Worm (Caenorhabditis elegans) whole organism, L4 larva: ENCODE results near the gene gnrr-2.

Source experiments
- F37D6.2 ChIP-seq: sonication (generic microtip); optimal IDR thresholded peaks from 2 replicates; lab custom pipeline; 2016; ENCODE audit warnings: mild to moderate bottlenecking, missing genetic modification characterization, missing compliant biosample characterization
- T26A8.4 ChIP-seq: fragments of 200-800 bp; sonication (Bioruptor generic); IDR thresholded peaks from 2 replicates; pipeline ENCODE4 v1.3.6; 2022; ENCODE audit warnings: missing genetic modification characterization, missing compliant biosample characterization
- ZK337.2 ChIP-seq: fragments of 200-800 bp; sonication (Bioruptor generic); IDR thresholded peaks from 2 replicates; pipeline ENCODE4 v1.3.6; 2022; ENCODE audit warnings: missing genetic modification reagents, missing genetic modification characterization, missing compliant biosample characterization
- ZK546.5 ChIP-seq, 2 experiments: sonication (generic microtip); optimal IDR thresholded peaks; 2 replicates each; lab custom pipeline; 2017; ENCODE audit warnings: missing biosample characterization in 2 of 2, missing genetic modification characterization in 2 of 2
- aha-1 ChIP-seq: fragments of 150-350 bp; peaks from one replicate; lab custom pipeline; 2014; ENCODE audit warnings: missing biosample characterization, missing genetic modification characterization
- ceh-20 ChIP-seq: fragments of 200-800 bp; sonication (Bioruptor generic); IDR thresholded peaks from 2 replicates; pipeline ENCODE4 v1.3.6; 2022; ENCODE audit warnings: missing genetic modification reagents, missing genetic modification characterization, missing compliant biosample characterization
- ceh-32 ChIP-seq: sonication (generic microtip); optimal IDR thresholded peaks from 2 replicates; lab custom pipeline; 2016; ENCODE audit warnings: mild to moderate bottlenecking, missing genetic modification characterization, missing compliant biosample characterization; ENCODE audit not compliant: poor library complexity
- ceh-62 ChIP-seq: sonication (generic microtip); optimal IDR thresholded peaks from 2 replicates; lab custom pipeline; 2017; ENCODE audit warnings: missing biosample characterization, missing genetic modification characterization
- daf-19 ChIP-seq: fragments of 200-800 bp; sonication (Bioruptor generic); conservative IDR thresholded peaks from 2 replicates; pipeline ENCODE4 v1.3.6; 2022; ENCODE audit warnings: missing genetic modification characterization, missing compliant biosample characterization
- dpl-1 ChIP-seq: fragments of 150-350 bp; optimal IDR thresholded peaks from 2 replicates; lab custom pipeline; 2014; ENCODE audit warnings: missing biosample characterization, missing genetic modification reagents, missing genetic modification characterization
- egl-43 ChIP-seq: fragments of 200-800 bp; sonication (Bioruptor generic); IDR thresholded peaks from 2 replicates; pipeline ENCODE4 v1.3.6; 2022; ENCODE audit warnings: missing genetic modification reagents, missing genetic modification characterization, missing compliant biosample characterization
- hmg-1.1 ChIP-seq: fragments of 200-800 bp; sonication (Bioruptor generic); IDR thresholded peaks from 2 replicates; pipeline ENCODE4 v1.3.6; 2022; ENCODE audit warnings: missing genetic modification reagents, missing genetic modification characterization, missing compliant biosample characterization
- lin-1 ChIP-seq: fragments of 200-800 bp; sonication (Bioruptor generic); IDR thresholded peaks from 2 replicates; pipeline ENCODE4 v1.3.6; 2022; ENCODE audit warnings: missing genetic modification reagents, missing genetic modification characterization, missing compliant biosample characterization
- lin-39 ChIP-seq: fragments of 150-350 bp; optimal IDR thresholded peaks from 2 replicates; lab custom pipeline; 2014; ENCODE audit warnings: missing biosample characterization, missing genetic modification reagents, missing genetic modification characterization
- lir-3 ChIP-seq: sonication (generic microtip); optimal IDR thresholded peaks from 2 replicates; lab custom pipeline; 2016; ENCODE audit warnings: mild to moderate bottlenecking, missing genetic modification characterization, missing compliant biosample characterization
- madf-9 ChIP-seq: fragments of 200-800 bp; sonication (Bioruptor generic); conservative IDR thresholded peaks from 2 replicates; pipeline ENCODE4 v1.3.6; 2022; ENCODE audit warnings: missing genetic modification reagents, missing genetic modification characterization, missing compliant biosample characterization
- mdt-29 ChIP-seq: fragments of 200-800 bp; sonication (Bioruptor generic); IDR thresholded peaks from 2 replicates; pipeline ENCODE4 v1.3.6; 2022; ENCODE audit warnings: missing genetic modification reagents, missing genetic modification characterization, missing compliant biosample characterization
- mes-2 ChIP-seq: sonication (generic microtip); optimal IDR thresholded peaks from 2 replicates; lab custom pipeline; 2016; ENCODE audit warnings: missing genotype, mild to moderate bottlenecking, missing genetic modification characterization, missing compliant biosample characterization; ENCODE audit not compliant: poor library complexity, severe bottlenecking
- mxl-3 ChIP-seq: fragments of 200-800 bp; sonication (Bioruptor generic); optimal IDR thresholded peaks from 2 replicates; lab custom pipeline; 2018; ENCODE audit warnings: mild to moderate bottlenecking, missing genetic modification characterization, missing compliant biosample characterization
- nhr-25 ChIP-seq: sonication (generic microtip); optimal IDR thresholded peaks from 2 replicates; lab custom pipeline; 2017; ENCODE audit warnings: missing genetic modification characterization, mild to moderate bottlenecking, missing compliant biosample characterization, antibody characterized with exemption, moderate library complexity, borderline replicate concordance; ENCODE audit not compliant: insufficient read depth
- nhr-28 ChIP-seq: fragments of 150-350 bp; optimal IDR thresholded peaks from 2 replicates; lab custom pipeline; 2014; ENCODE audit warnings: missing biosample characterization, missing genetic modification characterization
- nhr-41 ChIP-seq: fragments of 200-800 bp; sonication (Bioruptor generic); IDR thresholded peaks from 2 replicates; pipeline ENCODE4 v1.3.6; 2022; ENCODE audit warnings: missing genetic modification reagents, missing genetic modification characterization, missing compliant biosample characterization
- nhr-48 ChIP-seq: sonication (generic microtip); optimal IDR thresholded peaks from 2 replicates; lab custom pipeline; 2016; ENCODE audit warnings: mild to moderate bottlenecking, missing genetic modification characterization, missing compliant biosample characterization
- nhr-6 ChIP-seq: fragments of 150-350 bp; optimal IDR thresholded peaks from 2 replicates; lab custom pipeline; 2014; ENCODE audit warnings: missing biosample characterization, missing genetic modification characterization
- nhr-77 ChIP-seq: fragments of 150-350 bp; optimal IDR thresholded peaks from 2 replicates; lab custom pipeline; 2014; ENCODE audit warnings: missing biosample characterization, missing genetic modification characterization
- rbr-2 ChIP-seq: sonication (generic microtip); optimal IDR thresholded peaks from 2 replicates; lab custom pipeline; 2016; ENCODE audit warnings: missing genotype, missing genetic modification characterization, missing compliant biosample characterization
- saeg-2 ChIP-seq: fragments of 200-800 bp; sonication (Bioruptor generic); IDR thresholded peaks from 2 replicates; pipeline ENCODE4 v1.3.6; 2022; ENCODE audit warnings: missing genetic modification reagents, missing genetic modification characterization, missing compliant biosample characterization
- snpc-4 ChIP-seq: fragments of 150-350 bp; optimal IDR thresholded peaks from 2 replicates; lab custom pipeline; 2014; ENCODE audit warnings: missing biosample characterization, missing genetic modification characterization
- spr-3 ChIP-seq: fragments of 200-800 bp; sonication (Bioruptor generic); optimal IDR thresholded peaks from 2 replicates; lab custom pipeline; 2018; ENCODE audit warnings: mild to moderate bottlenecking, missing genetic modification characterization, missing compliant biosample characterization
- tag-97 ChIP-seq: fragments of 200-800 bp; sonication (Bioruptor generic); IDR thresholded peaks from 2 replicates; pipeline ENCODE4 v1.3.6; 2022; ENCODE audit warnings: missing genetic modification characterization, missing compliant biosample characterization
- unc-130 ChIP-seq: sonication (generic microtip); optimal IDR thresholded peaks from 2 replicates; lab custom pipeline; 2016; ENCODE audit warnings: missing genetic modification reagents, missing genetic modification characterization, missing compliant biosample characterization
- unc-62 ChIP-seq, 3 experiments: fragments of 150-350 bp in 1 of 3; sonication (generic microtip); optimal IDR thresholded peaks in 2 of 3; peaks in 1 of 3; 1 replicate in 1 of 3; 2 replicates in 2 of 3; lab custom pipeline; 2014 to 2017; ENCODE audit warnings: missing biosample characterization in 3 of 3, missing genetic modification characterization in 3 of 3, missing genetic modification reagents in 3 of 3, missing genotype in 1 of 3
- zip-11 ChIP-seq: fragments of 200-800 bp; sonication (Bioruptor generic); IDR thresholded peaks from 2 replicates; pipeline ENCODE4 v1.3.6; 2022; ENCODE audit warnings: missing genetic modification characterization, missing compliant biosample characterization

The gnrr-2 gene

ce11 chrV:14426013-14426412, 17.1 kb downstream of the gnrr-2 start:
- TF ChIP-seq F37D6.2 (tag; lab: Kevin White, UChicago): no peak
- no peak for TF ChIP-seq lin-39 (tag; lab: Kevin White, UChicago)
- TF ChIP-seq daf-19 (GFP tag; lab: Robert Waterston, UW): no peak
- TF ChIP-seq unc-62 (GFP tag; optimal IDR thresholded peaks at IDR 0.05 in 1 of 2; lab: Kevin White, UChicago): peak in 1 of 2 experiments; percentile 63
- TF ChIP-seq unc-62 (tag; optimal IDR thresholded peaks at IDR 0.05; lab: Kevin White, UChicago): no peak
- no peak for TF ChIP-seq mes-2 (tag; lab: Kevin White, UChicago)

DNA sequence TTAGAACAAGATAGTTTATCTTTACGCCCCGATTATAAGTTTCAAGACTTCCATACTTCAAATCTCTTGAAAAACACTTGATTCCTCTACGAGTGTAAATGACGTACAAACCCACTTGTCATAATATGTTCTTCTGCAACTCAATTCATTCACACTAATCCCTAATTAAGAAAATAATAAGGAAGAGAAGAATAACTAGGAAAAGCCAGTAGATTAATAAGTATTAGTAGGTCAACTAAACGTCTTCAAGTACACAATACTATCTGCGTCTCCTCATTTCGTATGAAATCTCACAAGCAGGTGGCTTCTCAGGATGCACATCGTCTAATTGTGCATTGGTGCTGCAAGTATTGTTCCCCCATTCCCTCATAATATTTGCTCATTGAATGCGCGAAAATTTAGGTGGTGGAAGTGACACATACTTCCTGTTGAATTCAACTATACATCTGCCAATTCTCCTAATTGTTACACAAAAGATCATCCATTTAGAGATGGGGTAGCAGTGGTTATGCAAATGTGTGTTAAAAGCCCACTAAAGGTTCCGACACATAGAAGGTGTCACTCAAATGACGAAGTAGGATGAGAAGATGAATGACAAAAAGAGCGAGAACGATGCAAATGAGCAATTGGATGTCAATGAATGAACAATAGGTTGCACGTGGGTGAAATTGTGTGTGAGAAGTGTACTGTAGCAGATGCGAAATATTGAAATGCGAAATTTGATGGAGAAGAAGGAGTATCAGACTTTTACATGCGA, 18.4 kb downstream of the gnrr-2 start:
- TF ChIP-seq unc-62 (GFP tag; optimal IDR thresholded peaks at IDR 0.05 in 1 of 2; lab: Kevin White, UChicago) (peak in 1 of 2 experiments; percentile 99), unc-62 (tag; optimal IDR thresholded peaks at IDR 0.05; lab: Kevin White, UChicago) (no peak), aha-1 (tag; lab: Kevin White, UChicago) (peak; percentile 30), ZK546.5 (tag; optimal IDR thresholded peaks at IDR 0.05; lab: Kevin White, UChicago) (no peak), nhr-28 (tag; lab: Kevin White, UChicago) (no peak), snpc-4 (tag; lab: Kevin White, UChicago) (no peak), rbr-2 (tag; lab: Kevin White, UChicago) (no peak)

DNA sequence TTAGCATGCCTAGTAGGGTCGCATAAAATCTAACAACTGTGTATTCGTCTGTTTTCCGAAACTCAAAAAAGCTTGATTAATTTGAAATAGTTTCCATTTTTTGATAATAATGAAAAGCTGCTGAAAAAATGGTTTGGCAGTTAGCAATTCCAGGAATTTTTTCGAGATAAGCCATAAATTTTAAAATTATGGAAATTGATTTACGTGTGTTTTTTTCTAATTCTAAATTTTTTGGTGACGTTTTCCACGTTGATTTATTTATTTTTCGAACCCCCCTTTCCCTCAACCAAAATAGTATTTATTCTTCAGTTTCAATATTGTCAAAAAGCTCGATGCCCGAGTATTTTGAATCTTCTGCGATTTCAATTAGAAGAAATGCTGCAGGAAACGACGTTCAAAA, 20.0 kb downstream of the gnrr-2 start, which contains the start of gene F23B12.1:
Gene F23B12.1 (plus strand): TSS at position 301 of the 400 bp plus-strand sequence.
- TF ChIP-seq unc-62 (GFP tag; optimal IDR thresholded peaks at IDR 0.05 in 1 of 2; lab: Kevin White, UChicago): peak in 1 of 2 experiments; percentile 29
- no peak for TF ChIP-seq unc-62 (tag; optimal IDR thresholded peaks at IDR 0.05; lab: Kevin White, UChicago)
- TF ChIP-seq spr-3 (GFP tag; lab: Kevin White, UChicago): no peak
- TF ChIP-seq ceh-32: no peak
- no peak for TF ChIP-seq unc-130 (GFP tag; lab: Kevin White, UChicago)

- no peak for TF ChIP-seq mdt-29
- no peak for TF ChIP-seq nhr-25
- no peak for TF ChIP-seq nhr-6
- TF ChIP-seq saeg-2: no peak
- TF ChIP-seq egl-43 (GFP tag; lab: Robert Waterston, UW): no peak
- no peak for TF ChIP-seq lin-1 (GFP tag; lab: Robert Waterston, UW)
Observed at ce11 chrV:14432259-14432658, 23.4 kb downstream of the gnrr-2 start, which contains the start of gene egl-1. Gene egl-1 (minus strand): TSS chrV:14432359.

ce11 chrV:14433584-14433983, 24.7 kb downstream of the gnrr-2 start:
- no peak for TF ChIP-seq lir-3 (tag; lab: Kevin White, UChicago)
- TF ChIP-seq ceh-20: no peak
- TF ChIP-seq zip-11 (GFP tag; lab: Robert Waterston, UW): no peak
- TF ChIP-seq madf-9: no peak
- TF ChIP-seq ZK337.2: no peak
- TF ChIP-seq nhr-77 (tag; lab: Kevin White, UChicago): no peak
- no peak for TF ChIP-seq hmg-1.1 (GFP tag; lab: Robert Waterston, UW)
- no peak for TF ChIP-seq tag-97 (GFP tag; lab: Robert Waterston, UW)
- no peak for TF ChIP-seq nhr-48
- no peak for TF ChIP-seq T26A8.4 (GFP tag; lab: Robert Waterston, UW)
- TF ChIP-seq dpl-1 (GFP tag; lab: Kevin White, UChicago): no peak
- no peak for TF ChIP-seq mxl-3 (GFP tag; lab: Kevin White, UChicago)
- TF ChIP-seq rbr-2 (tag; lab: Kevin White, UChicago): no peak
- TF ChIP-seq nhr-41: no peak
- no peak for TF ChIP-seq unc-62 (GFP tag; optimal IDR thresholded peaks at IDR 0.05 in 1 of 2; lab: Kevin White, UChicago)
- TF ChIP-seq unc-62 (tag; optimal IDR thresholded peaks at IDR 0.05; lab: Kevin White, UChicago): no peak
- no peak for TF ChIP-seq ceh-62 (tag; lab: Kevin White, UChicago)
